Worm (Caenorhabditis elegans) whole organism, young adult: ENCODE measurements around the gene zipt-2.1.

Experiments used
- B0035.1 ChIP-seq: sonication (generic microtip); optimal IDR thresholded peaks from 2 replicates; lab custom pipeline; 2016; ENCODE audit warnings: missing genetic modification characterization, mild to moderate bottlenecking, missing compliant biosample characterization, missing genotype, missing genetic modification reagents
- F33H1.4 ChIP-seq: fragments of 200-800 bp; sonication (Bioruptor generic); IDR thresholded peaks from 2 replicates; pipeline ENCODE4 v1.3.6; 2022; ENCODE audit warnings: missing genetic modification reagents, missing genetic modification characterization, missing compliant biosample characterization
- F39B2.1 ChIP-seq: fragments of 200-800 bp; sonication (Bioruptor generic); IDR thresholded peaks from 2 replicates; pipeline ENCODE4 v1.3.6; 2022; ENCODE audit warnings: missing genetic modification reagents, missing genetic modification characterization, missing compliant biosample characterization
- F57C9.4 ChIP-seq: sonication (generic microtip); optimal IDR thresholded peaks from 2 replicates; lab custom pipeline; 2017; ENCODE audit warnings: mild to moderate bottlenecking, missing genetic modification characterization, missing compliant biosample characterization
- T26A5.8 ChIP-seq: sonication (generic microtip); optimal IDR thresholded peaks from 2 replicates; lab custom pipeline; 2016; ENCODE audit warnings: missing genetic modification characterization, missing compliant biosample characterization
- Y53F4B.3 ChIP-seq: fragments of 200-800 bp; sonication (Bioruptor generic); IDR thresholded peaks from 2 replicates; pipeline ENCODE4 v1.3.6; 2022; ENCODE audit warnings: missing genetic modification reagents, missing genetic modification characterization, missing compliant biosample characterization
- Y53G8AR.9 ChIP-seq: fragments of 200-800 bp; sonication (Bioruptor generic); conservative IDR thresholded peaks from 2 replicates; pipeline ENCODE4 v1.3.6; 2022; ENCODE audit warnings: missing genetic modification reagents, missing genetic modification characterization, missing compliant biosample characterization
- Y56A3A.18 ChIP-seq: fragments of 200-800 bp; sonication (Bioruptor generic); IDR thresholded peaks from 2 replicates; pipeline ENCODE4 v1.3.6; 2022; ENCODE audit warnings: missing genetic modification reagents, missing genetic modification characterization, missing compliant biosample characterization
- Y95B8A.8 ChIP-seq: fragments of 200-800 bp; sonication (Bioruptor generic); IDR thresholded peaks from 2 replicates; pipeline ENCODE4 v1.3.6; 2022; ENCODE audit warnings: missing genetic modification reagents, missing genetic modification characterization, missing compliant biosample characterization
- aptf-3 ChIP-seq: fragments of 200-800 bp; sonication (Bioruptor generic); IDR thresholded peaks from 2 replicates; pipeline ENCODE4 v1.3.6; 2022; ENCODE audit warnings: missing genetic modification characterization, missing compliant biosample characterization
- attf-5 ChIP-seq: fragments of 200-800 bp; sonication (Bioruptor generic); optimal IDR thresholded peaks from 2 replicates; lab custom pipeline; 2018; ENCODE audit warnings: mild to moderate bottlenecking, missing genetic modification characterization, missing compliant biosample characterization
- bed-1 ChIP-seq: fragments of 200-800 bp; sonication (Bioruptor generic); IDR thresholded peaks from 2 replicates; pipeline ENCODE4 v1.3.6; 2022; ENCODE audit warnings: missing genetic modification reagents, missing genetic modification characterization, missing compliant biosample characterization
- bed-2 ChIP-seq: fragments of 200-800 bp; sonication (Bioruptor generic); IDR thresholded peaks from 2 replicates; pipeline ENCODE4 v1.3.6; 2022; ENCODE audit warnings: missing genetic modification reagents, missing genetic modification characterization, missing compliant biosample characterization
- ccch-3 ChIP-seq: fragments of 200-800 bp; sonication (Bioruptor generic); optimal IDR thresholded peaks from 2 replicates; lab custom pipeline; 2018; ENCODE audit warnings: mild to moderate bottlenecking, missing genetic modification characterization, missing compliant biosample characterization
- cebp-2 ChIP-seq: fragments of 200-800 bp; sonication (Bioruptor generic); IDR thresholded peaks from 2 replicates; pipeline ENCODE4 v1.3.6; 2022; ENCODE audit warnings: missing genetic modification characterization, missing compliant biosample characterization
- chd-7 ChIP-seq: sonication (generic microtip); optimal IDR thresholded peaks from 2 replicates; lab custom pipeline; 2016; ENCODE audit warnings: mild to moderate bottlenecking, missing genetic modification characterization, moderate library complexity, missing compliant biosample characterization
- die-1 ChIP-seq: sonication (generic microtip); optimal IDR thresholded peaks from 2 replicates; lab custom pipeline; 2016; ENCODE audit warnings: missing genotype, mild to moderate bottlenecking, missing genetic modification characterization, missing compliant biosample characterization
- dpff-1 ChIP-seq: sonication (generic microtip); optimal IDR thresholded peaks from 2 replicates; lab custom pipeline; 2017; ENCODE audit warnings: mild to moderate bottlenecking, missing genetic modification characterization, missing compliant biosample characterization
- efl-1 ChIP-seq: fragments of 150-350 bp; optimal IDR thresholded peaks from 2 replicates; lab custom pipeline; 2014; ENCODE audit warnings: missing biosample characterization, missing genetic modification reagents, missing genetic modification characterization
- egl-18 ChIP-seq: fragments of 200-800 bp; sonication (Bioruptor generic); IDR thresholded peaks from 2 replicates; pipeline ENCODE4 v1.3.6; 2022; ENCODE audit warnings: missing genetic modification reagents, missing genetic modification characterization, missing compliant biosample characterization
- ets-4 ChIP-seq: fragments of 200-800 bp; sonication (Bioruptor generic); optimal IDR thresholded peaks from 2 replicates; lab custom pipeline; 2018; ENCODE audit warnings: mild to moderate bottlenecking, missing genetic modification characterization, missing compliant biosample characterization
- him-1 ChIP-seq: sonication (generic microtip); optimal IDR thresholded peaks from 2 replicates; lab custom pipeline; 2016; ENCODE audit warnings: missing genotype, missing genetic modification reagents, missing genetic modification characterization, missing compliant biosample characterization
- hmg-1.2 ChIP-seq: fragments of 200-800 bp; sonication (Bioruptor generic); IDR thresholded peaks from 2 replicates; pipeline ENCODE4 v1.3.6; 2022; ENCODE audit warnings: missing genetic modification reagents, missing genetic modification characterization, missing compliant biosample characterization
- hsf-1 ChIP-seq: fragments of 200-800 bp; sonication (Bioruptor generic); IDR thresholded peaks from 2 replicates; pipeline ENCODE4 v1.3.6; 2022; ENCODE audit warnings: missing genetic modification reagents, missing genetic modification characterization, missing compliant biosample characterization
- let-526 ChIP-seq: fragments of 200-800 bp; sonication (Bioruptor generic); IDR thresholded peaks from 2 replicates; pipeline ENCODE4 v1.3.6; 2022; ENCODE audit warnings: missing genetic modification reagents, missing genetic modification characterization, missing compliant biosample characterization
- lin-40 ChIP-seq: sonication (generic microtip); optimal IDR thresholded peaks from 2 replicates; lab custom pipeline; 2016; ENCODE audit warnings: missing genetic modification characterization, mild to moderate bottlenecking, missing compliant biosample characterization, missing genotype, missing genetic modification reagents
- lin-54 ChIP-seq: fragments of 200-800 bp; sonication (Bioruptor generic); optimal IDR thresholded peaks from 2 replicates; lab custom pipeline; 2018; ENCODE audit warnings: mild to moderate bottlenecking, missing genetic modification characterization, missing compliant biosample characterization
- lir-1 ChIP-seq: fragments of 200-800 bp; sonication (Bioruptor generic); conservative IDR thresholded peaks from 2 replicates; pipeline ENCODE4 v1.3.6; 2022; ENCODE audit warnings: missing genetic modification reagents, missing genetic modification characterization, missing compliant biosample characterization
- lsl-1 ChIP-seq: fragments of 200-800 bp; sonication (Bioruptor generic); optimal IDR thresholded peaks from 2 replicates; lab custom pipeline; 2018; ENCODE audit warnings: mild to moderate bottlenecking, missing genetic modification characterization, moderate library complexity, missing compliant biosample characterization
- madf-10 ChIP-seq: sonication (generic microtip); optimal IDR thresholded peaks from 2 replicates; lab custom pipeline; 2016; ENCODE audit warnings: mild to moderate bottlenecking, missing genetic modification characterization, missing compliant biosample characterization
- madf-3 ChIP-seq: fragments of 200-800 bp; sonication (Bioruptor generic); IDR thresholded peaks from 2 replicates; pipeline ENCODE4 v1.3.6; 2022; ENCODE audit warnings: missing genetic modification reagents, missing genetic modification characterization, missing compliant biosample characterization
- madf-6 ChIP-seq: fragments of 200-800 bp; sonication (Bioruptor generic); IDR thresholded peaks from 2 replicates; pipeline ENCODE4 v1.3.6; 2022; ENCODE audit warnings: missing genetic modification reagents, missing genetic modification characterization, missing compliant biosample characterization
- mel-28 ChIP-seq: sonication (generic microtip); optimal IDR thresholded peaks from 2 replicates; lab custom pipeline; 2016; ENCODE audit warnings: borderline replicate concordance, mild to moderate bottlenecking, missing genetic modification characterization, missing compliant biosample characterization
- nfya-1 ChIP-seq: sonication (generic microtip); optimal IDR thresholded peaks from 2 replicates; lab custom pipeline; 2017; ENCODE audit warnings: antibody characterized with exemption, missing compliant biosample characterization, missing genetic modification characterization, borderline replicate concordance; ENCODE audit not compliant: insufficient read depth
- nhr-120 ChIP-seq: fragments of 200-800 bp; sonication (Bioruptor generic); IDR thresholded peaks from 2 replicates; pipeline ENCODE4 v1.3.6; 2022; ENCODE audit warnings: missing genetic modification characterization, missing compliant biosample characterization
- nhr-179 ChIP-seq: sonication (generic microtip); optimal IDR thresholded peaks from 2 replicates; lab custom pipeline; 2016; ENCODE audit warnings: mild to moderate bottlenecking, missing genetic modification characterization, missing compliant biosample characterization
- nhr-90 ChIP-seq: sonication (generic microtip); optimal IDR thresholded peaks from 2 replicates; lab custom pipeline; 2016; ENCODE audit warnings: missing genotype, mild to moderate bottlenecking, missing genetic modification characterization, missing compliant biosample characterization
- rcor-1 ChIP-seq: fragments of 200-800 bp; sonication (Bioruptor generic); IDR thresholded peaks from 2 replicates; pipeline ENCODE4 v1.3.6; 2022; ENCODE audit warnings: missing genetic modification reagents, missing genetic modification characterization, missing compliant biosample characterization
- somi-1 ChIP-seq: fragments of 200-800 bp; sonication (Bioruptor generic); optimal IDR thresholded peaks from 2 replicates; lab custom pipeline; 2018; ENCODE audit warnings: mild to moderate bottlenecking, missing genetic modification characterization, missing compliant biosample characterization
- tbp1 ChIP-seq: fragments of 200-800 bp; sonication (Bioruptor generic); optimal IDR thresholded peaks from 2 replicates; lab custom pipeline; 2018; ENCODE audit warnings: mild to moderate bottlenecking, missing genetic modification characterization, missing compliant biosample characterization
- unc-130 ChIP-seq: sonication (generic microtip); optimal IDR thresholded peaks from 2 replicates; lab custom pipeline; 2016; ENCODE audit warnings: missing genetic modification reagents, missing genetic modification characterization, missing compliant biosample characterization
- ztf-18 ChIP-seq: sonication (generic microtip); optimal IDR thresholded peaks from 2 replicates; lab custom pipeline; 2016; ENCODE audit warnings: missing genotype, mild to moderate bottlenecking, missing genetic modification characterization, missing compliant biosample characterization
- ztf-26 ChIP-seq: sonication (generic microtip); optimal IDR thresholded peaks from 2 replicates; lab custom pipeline; 2017; ENCODE audit warnings: missing genetic modification characterization, missing compliant biosample characterization
- ztf-28 ChIP-seq: fragments of 200-800 bp; sonication (Bioruptor generic); IDR thresholded peaks from 2 replicates; pipeline ENCODE4 v1.3.6; 2022; ENCODE audit warnings: missing genetic modification reagents, missing genetic modification characterization, missing compliant biosample characterization
- ztf-6 ChIP-seq: fragments of 200-800 bp; sonication (Bioruptor generic); IDR thresholded peaks from 2 replicates; pipeline ENCODE4 v1.3.6; 2022; ENCODE audit warnings: missing genetic modification reagents, missing genetic modification characterization, missing compliant biosample characterization

Gene zipt-2.1

DNA sequence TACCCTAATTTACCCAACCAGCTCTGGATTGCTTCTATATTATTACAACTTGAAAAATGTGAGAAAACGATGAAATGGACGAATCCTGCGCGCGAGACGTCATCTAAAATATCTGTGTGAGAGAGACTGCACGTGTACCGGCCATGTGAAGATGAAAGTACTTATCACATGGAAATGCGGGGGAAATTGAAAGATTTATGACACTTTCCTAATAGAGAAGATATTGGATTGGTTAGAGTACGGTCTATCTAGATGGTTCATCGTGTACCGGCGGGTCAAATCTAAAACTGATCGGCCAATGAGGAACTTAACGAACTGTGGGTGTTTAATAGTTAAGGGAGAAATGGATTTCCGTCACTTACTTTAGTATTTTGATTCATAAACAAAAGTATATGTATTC, 17.4 kb upstream of the zipt-2.1 start:
- no peak for TF ChIP-seq die-1
- TF ChIP-seq Y56A3A.18 (GFP tag; lab: Robert Waterston, UW), result no peak
- no peak for TF ChIP-seq madf-10 (tag; lab: Kevin White, UChicago)
- peak; percentile 57 for TF ChIP-seq ztf-26
- no peak for TF ChIP-seq hmg-1.2 (GFP tag; lab: Robert Waterston, UW)
- no peak for TF ChIP-seq F33H1.4 (GFP tag; lab: Robert Waterston, UW)
- TF ChIP-seq bed-1 (GFP tag; lab: Robert Waterston, UW), result no peak
- TF ChIP-seq Y53G8AR.9 (GFP tag; lab: Robert Waterston, UW), result no peak
- TF ChIP-seq lin-40 (tag; lab: Kevin White, UChicago), result peak; percentile 32
- no peak for TF ChIP-seq Y95B8A.8 (GFP tag; lab: Robert Waterston, UW)
- no peak for TF ChIP-seq nhr-120
- TF ChIP-seq nfya-1 (tag; lab: Kevin White, UChicago), result no peak

DNA sequence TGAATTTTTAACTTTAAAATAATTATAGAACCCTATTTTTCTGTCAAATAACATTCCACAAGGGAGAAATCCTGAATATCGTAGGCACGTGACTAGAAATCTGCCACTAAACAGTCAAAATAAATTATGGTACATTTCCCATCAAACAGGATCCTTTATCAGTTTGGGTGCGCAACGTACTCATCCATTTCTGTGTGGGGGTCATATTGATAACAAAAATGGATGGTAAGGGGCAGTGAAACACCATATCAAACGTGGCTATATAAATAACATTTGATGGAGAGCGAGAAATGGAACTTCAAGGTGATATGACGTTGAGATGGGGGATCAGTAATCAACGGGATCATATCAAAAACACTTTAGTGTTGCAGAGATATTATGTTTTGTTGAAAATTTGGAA, 15.4 kb upstream of the zipt-2.1 start:
- no peak for TF ChIP-seq tbp1 (GFP tag; lab: Kevin White, UChicago)
- no peak for TF ChIP-seq efl-1 (GFP tag; lab: Kevin White, UChicago)
- no peak for TF ChIP-seq attf-5 (GFP tag; lab: Kevin White, UChicago)
- TF ChIP-seq ccch-3 (GFP tag; lab: Kevin White, UChicago), result no peak
- no peak for TF ChIP-seq him-1 (tag; lab: Kevin White, UChicago)
- no peak for TF ChIP-seq let-526
- no peak for TF ChIP-seq chd-7 (tag; lab: Kevin White, UChicago)
- no peak for TF ChIP-seq B0035.1 (tag; lab: Kevin White, UChicago)
- no peak for TF ChIP-seq cebp-2 (GFP tag; lab: Robert Waterston, UW)
- TF ChIP-seq bed-2, result no peak
- TF ChIP-seq madf-6 (GFP tag; lab: Robert Waterston, UW), result no peak
- TF ChIP-seq unc-130 (GFP tag; lab: Kevin White, UChicago), result no peak
- no peak for TF ChIP-seq Y53F4B.3
- no peak for TF ChIP-seq ztf-28 (GFP tag; lab: Robert Waterston, UW)
- TF ChIP-seq dpff-1, result no peak
- no peak for TF ChIP-seq nhr-90 (tag; lab: Kevin White, UChicago)
- no peak for TF ChIP-seq nfya-1 (tag; lab: Kevin White, UChicago)
- TF ChIP-seq aptf-3 (GFP tag; lab: Robert Waterston, UW), result no peak

DNA sequence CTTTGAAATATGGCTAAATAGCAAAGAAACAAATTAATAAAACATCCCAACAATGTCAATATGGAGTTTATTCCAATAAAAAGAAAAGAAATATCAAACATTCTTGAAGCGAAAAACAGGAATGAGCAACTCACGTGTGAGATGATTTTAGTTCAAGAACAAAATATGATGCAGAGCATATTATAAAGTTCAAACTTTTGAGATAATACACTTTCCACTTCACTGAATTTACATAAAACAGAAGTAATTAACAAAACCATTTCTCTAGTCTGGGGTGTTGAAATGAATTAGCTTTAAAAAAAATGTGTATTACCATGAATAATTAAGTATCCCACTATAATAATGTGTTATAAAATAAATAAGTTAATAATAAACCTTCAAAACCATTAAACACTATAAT, 12.7 kb upstream of the zipt-2.1 start, which contains the start of gene srd-7:
Gene srd-7 (minus strand): TSS at position 101 of the 400 bp plus-strand sequence.
- TF ChIP-seq bed-2, result no peak
- no peak for TF ChIP-seq madf-6 (GFP tag; lab: Robert Waterston, UW)
- TF ChIP-seq cebp-2 (GFP tag; lab: Robert Waterston, UW), result no peak
- no peak for TF ChIP-seq egl-18 (GFP tag; lab: Robert Waterston, UW)
- no peak for TF ChIP-seq ztf-28 (GFP tag; lab: Robert Waterston, UW)
- TF ChIP-seq ztf-18 (tag; lab: Kevin White, UChicago), result no peak
- no peak for TF ChIP-seq madf-3 (GFP tag; lab: Robert Waterston, UW)

DNA sequence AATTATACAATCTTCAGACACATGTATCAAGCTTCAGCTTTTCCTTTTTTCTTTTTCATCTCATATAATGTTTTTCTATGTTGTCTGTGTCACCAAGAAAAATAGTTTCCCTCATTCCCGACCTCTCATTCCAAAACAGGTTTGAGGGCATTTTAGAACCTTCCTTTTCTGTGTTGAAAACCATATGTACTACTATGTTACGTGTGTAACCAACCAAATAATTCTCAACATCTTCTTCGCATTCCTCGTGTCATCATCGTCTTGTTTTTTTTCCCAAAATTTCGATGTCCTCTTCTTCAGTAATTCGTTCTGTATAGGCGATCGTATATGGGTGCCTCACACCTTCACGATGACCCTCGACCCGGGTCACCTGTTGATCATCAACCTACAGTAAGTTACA, 9.1 kb upstream of the zipt-2.1 start, which contains the start of gene pept-2:
Gene pept-2 (plus strand): TSS at position 301 of the 400 bp plus-strand sequence.
- TF ChIP-seq lin-54 (GFP tag; lab: Kevin White, UChicago) (no peak), ets-4 (GFP tag; lab: Kevin White, UChicago) (no peak), T26A5.8 (tag; lab: Kevin White, UChicago) (no peak), lir-1 (GFP tag; lab: Robert Waterston, UW) (no peak), F57C9.4 (tag; lab: Kevin White, UChicago) (no peak), lsl-1 (GFP tag; lab: Kevin White, UChicago) (no peak), rcor-1 (GFP tag; lab: Robert Waterston, UW) (no peak), hsf-1 (no peak), F39B2.1 (no peak), nhr-120 (no peak), somi-1 (GFP tag; lab: Kevin White, UChicago) (no peak), nhr-179 (tag; lab: Kevin White, UChicago) (no peak), madf-3 (GFP tag; lab: Robert Waterston, UW) (no peak), ztf-6 (GFP tag; lab: Robert Waterston, UW) (no peak), dpff-1 (no peak), mel-28 (tag; lab: Kevin White, UChicago) (no peak)
